Worm (Caenorhabditis elegans): ENCODE results near the gene C04B4.5.

C04B4.5 gene

ce11 chrX:12323439-12323838 is 35.3 kb upstream of the C04B4.5 start, which contains the start of gene srd-40:
Gene srd-40 (plus strand): TSS chrX:12323739.
- TF ChIP-seq snpc-1.2 (GFP tag; IDR thresholded peaks at IDR 0.05): no peak
- no peak for TF ChIP-seq ztf-7 (tag; optimal IDR thresholded peaks at IDR 0.05)
- TF ChIP-seq daf-12 (tag; optimal IDR thresholded peaks at IDR 0.05): no peak
- TF ChIP-seq F49E8.2 (tag; optimal IDR thresholded peaks at IDR 0.05; ENCODE audit: borderline replicate concordance): no peak
- no peak for TF ChIP-seq aly-2 (tag; optimal IDR thresholded peaks at IDR 0.05)

DNA sequence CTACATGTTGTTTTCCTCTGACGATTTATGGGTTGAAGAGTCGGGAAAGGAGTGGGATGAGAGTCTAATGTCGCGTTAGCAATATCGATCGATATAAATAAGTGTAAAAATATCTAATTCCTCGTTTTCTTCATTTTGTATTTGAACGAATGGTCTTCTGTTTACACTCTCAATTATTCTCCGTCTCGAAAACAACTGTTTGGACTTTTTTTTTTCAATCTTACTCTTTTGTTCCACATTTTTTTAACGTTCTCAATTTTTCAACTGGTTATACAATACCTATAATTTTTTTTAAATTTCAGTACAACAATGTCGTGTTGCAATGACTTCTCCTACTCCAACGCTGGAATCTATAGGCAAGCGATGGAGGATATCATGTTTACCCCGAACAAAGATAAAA is 33.2 kb upstream of the C04B4.5 start, which contains the start of gene F17A2.13:
TSS of gene F17A2.13 (plus strand) at position 301 of the 400 bp plus-strand sequence.
- no peak for TF ChIP-seq tag-97 (GFP tag; IDR thresholded peaks at IDR 0.05)
- no peak for TF ChIP-seq lin-13 (GFP tag; optimal IDR thresholded peaks at IDR 0.05)
- TF ChIP-seq zfp-3 (GFP tag; conservative IDR thresholded peaks at IDR 0.05): no peak
- TF ChIP-seq nhr-6 (tag; optimal IDR thresholded peaks at IDR 0.05): no peak
- TF ChIP-seq snpc-4 (tag; optimal IDR thresholded peaks at IDR 0.05): no peak
- TF ChIP-seq ctbp-1 (GFP tag; IDR thresholded peaks at IDR 0.05): no peak
- no peak for TF ChIP-seq ztf-7 (tag; optimal IDR thresholded peaks at IDR 0.05)
- TF ChIP-seq vab-7 (GFP tag; IDR thresholded peaks at IDR 0.05): no peak
- TF ChIP-seq lin-38 (GFP tag; IDR thresholded peaks at IDR 0.05): no peak
- no peak for TF ChIP-seq tra-1 (GFP tag; IDR thresholded peaks at IDR 0.05)
- TF ChIP-seq unc-62 (GFP tag; optimal IDR thresholded peaks at IDR 0.05 in 1 of 2): no peak
- TF ChIP-seq unc-62 (tag; optimal IDR thresholded peaks at IDR 0.05): no peak

DNA sequence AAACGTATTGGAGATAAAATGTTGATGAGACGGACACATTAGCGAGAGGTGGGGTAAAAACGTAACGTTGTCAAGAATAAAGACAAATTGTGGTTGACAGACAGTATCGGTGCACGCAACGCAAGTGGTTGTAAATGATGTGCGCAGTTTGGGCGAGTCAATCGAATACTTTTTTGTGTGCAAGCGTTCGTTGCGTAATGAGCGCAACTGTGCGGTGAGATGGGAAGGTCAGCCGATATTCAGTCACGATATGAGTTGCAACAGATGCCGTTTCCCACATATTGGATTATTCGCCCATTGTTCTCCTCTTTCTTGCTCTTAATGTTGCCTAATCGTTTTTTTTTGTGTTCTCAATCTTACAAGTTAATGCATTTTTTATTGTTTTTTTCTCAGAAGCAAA is 32.6 kb upstream of the C04B4.5 start, which contains the start of gene ceh-40:
TSS of gene ceh-40 (minus strand) at position 41 of the 400 bp plus-strand sequence.
- TF ChIP-seq snpc-4 (tag; optimal IDR thresholded peaks at IDR 0.05) (no peak), ZK546.5 (tag; optimal IDR thresholded peaks at IDR 0.05) (no peak), lin-38 (GFP tag; IDR thresholded peaks at IDR 0.05) (no peak), hmg-1.1 (GFP tag; IDR thresholded peaks at IDR 0.05) (no peak), unc-62 (GFP tag; optimal IDR thresholded peaks at IDR 0.05 in 1 of 2) (peak in 1 of 2 experiments; percentile 48), unc-62 (tag; optimal IDR thresholded peaks at IDR 0.05) (no peak), spr-1 (tag; optimal IDR thresholded peaks at IDR 0.05) (no peak), lin-1 (GFP tag; IDR thresholded peaks at IDR 0.05) (no peak), lin-39 (tag; optimal IDR thresholded peaks at IDR 0.05) (no peak)

- peak in 1 of 2 experiments; percentile 91 for TF ChIP-seq unc-62 (GFP tag; optimal IDR thresholded peaks at IDR 0.05 in 1 of 2)
- TF ChIP-seq unc-62 (tag; optimal IDR thresholded peaks at IDR 0.05): no peak
- TF ChIP-seq F37D6.2 (tag; optimal IDR thresholded peaks at IDR 0.05): no peak
Observed at ce11 chrX:12317560-12317959, 29.4 kb upstream of the C04B4.5 start.

ce11 chrX:12315268-12315667 is 27.1 kb upstream of the C04B4.5 start, which contains the start of gene xtr-2:
Gene xtr-2 (plus strand): TSS chrX:12315568.
- TF ChIP-seq zfp-3 (GFP tag; conservative IDR thresholded peaks at IDR 0.05): no peak
- TF ChIP-seq spr-1 (tag; optimal IDR thresholded peaks at IDR 0.05): no peak
- no peak for TF ChIP-seq cey-2 (tag; optimal IDR thresholded peaks at IDR 0.05; ENCODE audit: borderline replicate concordance, insufficient read depth)
- TF ChIP-seq spr-3 (GFP tag; optimal IDR thresholded peaks at IDR 0.05): no peak
- no peak for TF ChIP-seq mdt-29 (GFP tag; IDR thresholded peaks at IDR 0.05)
- TF ChIP-seq lin-29 (GFP tag; IDR thresholded peaks at IDR 0.05): no peak
- no peak for TF ChIP-seq nhr-77 (tag; optimal IDR thresholded peaks at IDR 0.05)
- TF ChIP-seq pqm-1 (tag; optimal IDR thresholded peaks at IDR 0.05): no peak
- no peak for TF ChIP-seq ceh-28 (tag; optimal IDR thresholded peaks at IDR 0.05)
- TF ChIP-seq ztf-7 (tag; optimal IDR thresholded peaks at IDR 0.05): no peak
- TF ChIP-seq lin-15B (tag; optimal IDR thresholded peaks at IDR 0.05): no peak
- TF ChIP-seq daf-16 (GFP tag; optimal IDR thresholded peaks at IDR 0.05): no peak
- no peak for TF ChIP-seq daf-16 (tag; optimal IDR thresholded peaks at IDR 0.05)
- no peak for TF ChIP-seq dve-1 (tag; optimal IDR thresholded peaks at IDR 0.05; ENCODE audit: insufficient read depth)
- TF ChIP-seq jun-1 (tag; optimal IDR thresholded peaks at IDR 0.05): no peak
- TF ChIP-seq tra-1 (GFP tag; IDR thresholded peaks at IDR 0.05): no peak
- no peak for TF ChIP-seq F10B5.3 (tag; optimal IDR thresholded peaks at IDR 0.05)
- TF ChIP-seq snpc-4 (tag; optimal IDR thresholded peaks at IDR 0.05): no peak
- no peak for TF ChIP-seq saeg-2 (GFP tag; IDR thresholded peaks at IDR 0.05)
- no peak for TF ChIP-seq egl-27 (tag; optimal IDR thresholded peaks at IDR 0.05)
- no peak for TF ChIP-seq ctbp-1 (GFP tag; IDR thresholded peaks at IDR 0.05)

Data from whole organism, L4 larva.